Fruit fly (Drosophila melanogaster) whole organism, embryonic: ENCODE data around the gene CG4653.

Experiments
- Ada2b ChIP-seq: fragments of 200-800 bp; sonication (Bioruptor generic); IDR thresholded peaks from 2 replicates; pipeline ENCODE4 v1.3.6; 2022; ENCODE audit warnings: missing biosample characterization, missing genetic modification characterization
- Antp ChIP-seq: fragments of 200-800 bp; sonication (Bioruptor generic); optimal IDR thresholded peaks from 3 replicates; lab custom pipeline; 2016; ENCODE audit warnings: missing biosample characterization, missing genetic modification characterization
- CG10654 ChIP-seq: fragments of 200-800 bp; sonication (Bioruptor generic); optimal IDR thresholded peaks from 2 replicates; lab custom pipeline; 2016; ENCODE audit warnings: missing biosample characterization, missing genetic modification characterization
- CG13123 ChIP-seq: fragments of 200-800 bp; sonication (Bioruptor generic); optimal IDR thresholded peaks from 2 replicates; lab custom pipeline; 2016; ENCODE audit warnings: missing biosample characterization, missing genetic modification characterization
- CG13424 ChIP-seq: fragments of 200-800 bp; sonication (Bioruptor generic); optimal IDR thresholded peaks from 2 replicates; lab custom pipeline; 2019; ENCODE audit warnings: missing biosample characterization, mild to moderate bottlenecking, missing genetic modification characterization, moderate library complexity
- CG17361 ChIP-seq: fragments of 200-800 bp; sonication (Bioruptor generic); IDR thresholded peaks from 3 replicates; pipeline ENCODE4 v1.3.6; 2022; ENCODE audit warnings: missing biosample characterization, missing genetic modification characterization
- CG18262 ChIP-seq: fragments of 200-800 bp; optimal IDR thresholded peaks from 3 replicates; lab custom pipeline; 2019; ENCODE audit warnings: missing biosample characterization, mild to moderate bottlenecking, missing genetic modification characterization, moderate library complexity
- CG18764 ChIP-seq: fragments of 200-800 bp; sonication (Bioruptor generic); optimal IDR thresholded peaks from 3 replicates; lab custom pipeline; 2016; ENCODE audit warnings: missing biosample characterization, missing genetic modification characterization
- CG30403 ChIP-seq: fragments of 200-800 bp; sonication (Bioruptor generic); optimal IDR thresholded peaks from 3 replicates; lab custom pipeline; 2016; ENCODE audit warnings: missing biosample characterization, missing genetic modification characterization
- CG3838 ChIP-seq: fragments of 200-800 bp; sonication (Bioruptor generic); optimal IDR thresholded peaks from 3 replicates; lab custom pipeline; 2016; ENCODE audit warnings: missing biosample characterization, missing genetic modification characterization
- CG4360 ChIP-seq: fragments of 200-800 bp; sonication (Bioruptor generic); IDR thresholded peaks from 2 replicates; pipeline ENCODE4 v1.3.6; 2022; ENCODE audit warnings: missing biosample characterization, missing genetic modification characterization
- CG7556 ChIP-seq: fragments of 200-800 bp; sonication (Bioruptor generic); optimal IDR thresholded peaks from 2 replicates; lab custom pipeline; 2017; ENCODE audit warnings: missing biosample characterization, mild to moderate bottlenecking, missing genetic modification characterization
- CG8944 ChIP-seq: fragments of 200-800 bp; sonication (Bioruptor generic); optimal IDR thresholded peaks from 3 replicates; lab custom pipeline; 2016; ENCODE audit warnings: missing biosample characterization, missing genetic modification characterization
- CG9609 ChIP-seq: fragments of 200-800 bp; sonication (Bioruptor generic); optimal IDR thresholded peaks from 3 replicates; lab custom pipeline; 2016; ENCODE audit warnings: missing biosample characterization, missing genetic modification characterization
- D19A ChIP-seq: fragments of 200-800 bp; optimal IDR thresholded peaks from 3 replicates; lab custom pipeline; 2019; ENCODE audit warnings: missing biosample characterization, mild to moderate bottlenecking, missing genetic modification characterization, moderate library complexity
- Dbx ChIP-seq: fragments of 200-800 bp; sonication (Bioruptor generic); IDR thresholded peaks from 3 replicates; pipeline ENCODE4 v1.3.6; 2022; ENCODE audit warnings: missing biosample characterization, missing genetic modification characterization
- Dref ChIP-seq: fragments of 200-800 bp; sonication (Bioruptor generic); IDR thresholded peaks from 2 replicates; pipeline ENCODE4 v1.3.6; 2022; ENCODE audit warnings: missing biosample characterization, missing genetic modification characterization
- E2f1 ChIP-seq: fragments of 200-800 bp; sonication (Bioruptor generic); IDR thresholded peaks from 2 replicates; pipeline ENCODE4 v1.3.6; 2022; ENCODE audit warnings: missing biosample characterization, missing genetic modification characterization
- GATAe ChIP-seq: fragments of 200-800 bp; sonication (Bioruptor generic); conservative IDR thresholded peaks from 2 replicates; pipeline ENCODE4 v1.3.6; 2022; ENCODE audit warnings: missing biosample characterization, missing genetic modification characterization
- H15 ChIP-seq: fragments of 200-800 bp; sonication (Bioruptor generic); IDR thresholded peaks from 3 replicates; pipeline ENCODE4 v1.3.6; 2022; ENCODE audit warnings: missing biosample characterization, missing genetic modification characterization
- MBD-R2 ChIP-seq: fragments of 200-800 bp; sonication (Bioruptor generic); IDR thresholded peaks from 2 replicates; pipeline ENCODE4 v1.3.6; 2022; ENCODE audit warnings: missing biosample characterization, missing genetic modification characterization
- MTF-1 ChIP-seq: fragments of 200-800 bp; sonication (Bioruptor generic); optimal IDR thresholded peaks from 2 replicates; lab custom pipeline; 2018; ENCODE audit warnings: missing biosample characterization, mild to moderate bottlenecking, missing genetic modification characterization, borderline replicate concordance
- NC2β ChIP-seq: fragments of 200-800 bp; sonication (Bioruptor generic); optimal IDR thresholded peaks from 2 replicates; lab custom pipeline; 2016; ENCODE audit warnings: missing biosample characterization, missing genetic modification characterization
- Ptx1 ChIP-seq: fragments of 200-800 bp; sonication (Bioruptor generic); IDR thresholded peaks from 2 replicates; pipeline ENCODE4 v1.3.6; 2022; ENCODE audit warnings: missing biosample characterization, missing genetic modification characterization
- Spps ChIP-seq: fragments of 200-800 bp; sonication (Bioruptor generic); optimal IDR thresholded peaks from 2 replicates; lab custom pipeline; 2018; ENCODE audit warnings: missing biosample characterization, mild to moderate bottlenecking, missing genetic modification characterization
- Sry-δ ChIP-seq: fragments of 200-800 bp; sonication (Bioruptor generic); optimal IDR thresholded peaks from 2 replicates; lab custom pipeline; 2016; ENCODE audit warnings: missing biosample characterization, missing genetic modification characterization
- Xbp1 ChIP-seq: fragments of 200-800 bp; sonication (Bioruptor generic); optimal IDR thresholded peaks from 3 replicates; lab custom pipeline; 2016; ENCODE audit warnings: missing biosample characterization, mild to moderate bottlenecking, missing genetic modification characterization
- az2 ChIP-seq: fragments of 200-800 bp; sonication (Bioruptor generic); optimal IDR thresholded peaks from 3 replicates; lab custom pipeline; 2016; ENCODE audit warnings: missing biosample characterization, missing genetic modification characterization
- bcd ChIP-seq: fragments of 200-800 bp; sonication (Bioruptor generic); optimal IDR thresholded peaks from 2 replicates; lab custom pipeline; 2017; ENCODE audit warnings: missing biosample characterization, mild to moderate bottlenecking, missing genetic modification characterization
- cas ChIP-seq: fragments of 200-800 bp; sonication (Bioruptor generic); IDR thresholded peaks from 2 replicates; pipeline ENCODE4 v1.3.6; 2022; ENCODE audit warnings: missing biosample characterization, missing genetic modification characterization
- caup ChIP-seq: fragments of 200-800 bp; sonication (Bioruptor generic); optimal IDR thresholded peaks from 3 replicates; lab custom pipeline; 2017; ENCODE audit warnings: missing biosample characterization, mild to moderate bottlenecking, missing genetic modification characterization, moderate library complexity; ENCODE audit not compliant: severe bottlenecking
- dan ChIP-seq: fragments of 200-800 bp; sonication (Bioruptor generic); IDR thresholded peaks from 2 replicates; pipeline ENCODE4 v1.3.6; 2022; ENCODE audit warnings: missing biosample characterization, missing genetic modification characterization
- dati ChIP-seq: fragments of 200-800 bp; sonication (Bioruptor generic); IDR thresholded peaks from 2 replicates; pipeline ENCODE4 v1.3.6; 2022; ENCODE audit warnings: missing biosample characterization, missing genetic modification characterization
- ems ChIP-seq: fragments of 200-800 bp; sonication (Bioruptor generic); optimal IDR thresholded peaks from 3 replicates; lab custom pipeline; 2016; ENCODE audit warnings: missing biosample characterization, missing genetic modification characterization
- fd102C ChIP-seq: fragments of 200-800 bp; sonication (Bioruptor generic); optimal IDR thresholded peaks from 2 replicates; lab custom pipeline; 2018; ENCODE audit warnings: missing biosample characterization, mild to moderate bottlenecking, missing genetic modification characterization, moderate library complexity
- ham ChIP-seq: fragments of 200-800 bp; sonication (Bioruptor generic); IDR thresholded peaks from 2 replicates; pipeline ENCODE4 v1.3.6; 2022; ENCODE audit warnings: missing biosample characterization, missing genetic modification characterization
- hth ChIP-seq: fragments of >200 bp; optimal IDR thresholded peaks from 2 replicates; lab custom pipeline; 2017; ENCODE audit warnings: inconsistent platforms
- kni ChIP-seq: fragments of 200-800 bp; sonication (Bioruptor generic); optimal IDR thresholded peaks from 3 replicates; lab custom pipeline; 2017; ENCODE audit warnings: mild to moderate bottlenecking, missing biosample characterization, missing genetic modification reagents, missing genetic modification characterization
- mam ChIP-seq: fragments of 200-800 bp; sonication (Bioruptor generic); optimal IDR thresholded peaks from 3 replicates; lab custom pipeline; 2016; ENCODE audit warnings: missing biosample characterization, missing genetic modification characterization
- mld ChIP-seq: fragments of 200-800 bp; sonication (Bioruptor generic); IDR thresholded peaks from 3 replicates; pipeline ENCODE4 v1.3.6; 2022; ENCODE audit warnings: missing biosample characterization, missing genetic modification characterization; ENCODE audit not compliant: partially characterized antibody
- nom ChIP-seq: fragments of 200-800 bp; sonication (Bioruptor generic); optimal IDR thresholded peaks from 2 replicates; lab custom pipeline; 2017; ENCODE audit warnings: missing biosample characterization, missing genetic modification characterization, mild to moderate bottlenecking, moderate library complexity, missing genetic modification reagents
- odd ChIP-seq: fragments of 200-800 bp; sonication (Bioruptor generic); optimal IDR thresholded peaks from 2 replicates; lab custom pipeline; 2017; ENCODE audit warnings: missing biosample characterization, mild to moderate bottlenecking, missing genetic modification characterization
- otp ChIP-seq: fragments of 200-800 bp; sonication (Bioruptor generic); IDR thresholded peaks from 3 replicates; pipeline ENCODE4, ENCODE4 v1.3.6; 2022; ENCODE audit warnings: missing biosample characterization, missing genetic modification characterization
- rib ChIP-seq: fragments of 200-800 bp; sonication (Bioruptor generic); IDR thresholded peaks from 2 replicates; pipeline ENCODE4 v1.3.6; 2022; ENCODE audit warnings: missing biosample characterization, missing genetic modification characterization
- salm ChIP-seq: fragments of 200-800 bp; sonication (Bioruptor generic); optimal IDR thresholded peaks from 2 replicates; lab custom pipeline; 2018; ENCODE audit warnings: missing biosample characterization, mild to moderate bottlenecking, missing genetic modification characterization
- scrt ChIP-seq: fragments of 200-800 bp; sonication (Bioruptor generic); optimal IDR thresholded peaks from 2 replicates; lab custom pipeline; 2018; ENCODE audit warnings: missing biosample characterization, mild to moderate bottlenecking, missing genetic modification characterization, moderate library complexity
- slbo ChIP-seq: fragments of 200-800 bp; sonication (Bioruptor generic); IDR thresholded peaks from 2 replicates; pipeline ENCODE4 v1.3.6; 2022; ENCODE audit warnings: missing biosample characterization, missing genetic modification characterization
- stwl ChIP-seq: fragments of 200-800 bp; sonication (Bioruptor generic); optimal IDR thresholded peaks from 3 replicates; lab custom pipeline; 2018; ENCODE audit warnings: missing biosample characterization, mild to moderate bottlenecking, missing genetic modification characterization, moderate library complexity
- unc-4 ChIP-seq: fragments of 200-800 bp; sonication (Bioruptor generic); IDR thresholded peaks from 2 replicates; pipeline ENCODE4 v1.3.6; 2022; ENCODE audit warnings: missing biosample characterization, missing genetic modification characterization; ENCODE audit not compliant: partially characterized antibody
- unpg ChIP-seq: fragments of 200-800 bp; sonication (Bioruptor generic); optimal IDR thresholded peaks from 3 replicates; lab custom pipeline; 2018; ENCODE audit warnings: missing biosample characterization, mild to moderate bottlenecking, missing genetic modification characterization, moderate library complexity
- usp ChIP-seq: fragments of >200 bp; optimal IDR thresholded peaks from 2 replicates; lab custom pipeline; 2017; ENCODE audit warnings: missing biosample characterization, missing genetic modification characterization
- yki ChIP-seq: fragments of >200 bp; optimal IDR thresholded peaks from 3 replicates; lab custom pipeline; 2018
- zfh1 ChIP-seq: fragments of 200-800 bp; sonication (Bioruptor generic); IDR thresholded peaks from 3 replicates; pipeline ENCODE4 v1.3.6; 2022; ENCODE audit warnings: missing biosample characterization, missing genetic modification characterization

The CG4653 gene

DNA sequence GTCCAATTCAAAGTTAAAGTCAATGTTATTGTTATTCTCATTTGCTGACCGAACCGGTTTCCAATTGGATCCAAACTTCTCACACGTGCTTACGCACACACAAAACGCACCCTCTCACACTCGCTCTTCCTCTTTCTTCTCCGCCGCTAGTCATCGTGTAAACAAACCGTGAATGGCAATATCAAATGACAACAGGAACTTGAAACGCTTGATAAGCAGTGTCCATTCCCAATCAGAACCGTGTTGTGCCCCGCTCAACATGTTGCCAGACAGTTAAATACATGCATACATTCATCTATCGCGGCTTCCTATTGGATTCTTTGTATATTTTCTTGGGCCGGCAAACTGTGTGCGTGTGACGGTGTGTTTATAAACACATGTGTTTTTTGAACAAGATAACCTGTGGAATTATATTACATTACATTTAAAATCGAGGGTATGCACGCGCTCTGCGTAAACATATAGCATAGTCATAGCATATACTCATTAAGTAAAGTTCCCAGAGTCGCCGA lies 48.1 kb upstream of the CG4653 start (continued):
- TF ChIP-seq CG7556 (GFP tag; lab: Kevin White, UChicago) (no peak), yki (no peak), dan (GFP tag; lab: Robert Waterston, UW) (no peak), otp (GFP tag; lab: Robert Waterston, UW) (no peak), dati (GFP tag; lab: Robert Waterston, UW) (no peak), stwl (peak; percentile 12), E2f1 (GFP tag; lab: Robert Waterston, UW) (no peak), CG9609 (GFP tag; lab: Kevin White, UChicago) (no peak), CG3838 (GFP tag; lab: Kevin White, UChicago) (no peak), salm (no peak), nom (GFP tag; lab: Kevin White, UChicago) (no peak), caup (GFP tag; lab: Kevin White, UChicago) (peak; percentile 64), unpg (GFP tag; lab: Kevin White, UChicago) (no peak), GATAe (GFP tag; lab: Robert Waterston, UW) (no peak), mam (GFP tag; lab: Kevin White, UChicago) (no peak), usp (GFP tag; lab: Kevin White, UChicago) (no peak), Dref (GFP tag; lab: Robert Waterston, UW) (no peak), fd102C (GFP tag; lab: Kevin White, UChicago) (no peak), odd (GFP tag; lab: Kevin White, UChicago) (no peak), CG10654 (GFP tag; lab: Kevin White, UChicago) (no peak), Spps (tag; lab: Kevin White, UChicago) (no peak), Ptx1 (GFP tag; lab: Robert Waterston, UW) (no peak), H15 (GFP tag; lab: Robert Waterston, UW) (no peak), CG13123 (GFP tag; lab: Kevin White, UChicago) (no peak), D19A (tag; lab: Kevin White, UChicago) (peak; percentile 42), NC2β (GFP tag; lab: Kevin White, UChicago) (peak; percentile 13), mld (no peak), cas (GFP tag; lab: Robert Waterston, UW) (no peak), Ada2b (GFP tag; lab: Robert Waterston, UW) (no peak), az2 (GFP tag; lab: Kevin White, UChicago) (no peak), zfh1 (no peak), rib (GFP tag; lab: Robert Waterston, UW) (0 out of 2 replicates have a peak, but pooled peaks have one; percentile 57), unc-4 (GFP tag; lab: Robert Waterston, UW) (no peak), Sry-δ (no peak), hth (lab: Kevin White, UChicago) (no peak), ham (GFP tag; lab: Robert Waterston, UW) (no peak), CG18764 (no peak), CG4360 (no peak), ems (GFP tag; lab: Kevin White, UChicago) (no peak), bcd (GFP tag; lab: Kevin White, UChicago) (no peak), MTF-1 (peak; percentile 41), MBD-R2 (GFP tag; lab: Robert Waterston, UW) (no peak), CG8944 (no peak), Dbx (GFP tag; lab: Robert Waterston, UW) (no peak), CG17361 (GFP tag; lab: Robert Waterston, UW) (no peak), kni (GFP tag; lab: Kevin White, UChicago) (peak; percentile 82), scrt (GFP tag; lab: Kevin White, UChicago) (no peak), Xbp1 (GFP tag; lab: Kevin White, UChicago) (no peak), slbo (GFP tag; lab: Robert Waterston, UW) (no peak), CG30403 (GFP tag; lab: Kevin White, UChicago) (no peak), CG18262 (peak; percentile 11), CG13424 (tag; lab: Kevin White, UChicago) (no peak), Antp (GFP tag; lab: Kevin White, UChicago) (no peak)
